Worm (Caenorhabditis elegans): Measurements from ENCODE around the gene trx-3.

The trx-3 gene

ce11 chrIV:4526028-4526427, 39.2 kb downstream of the trx-3 start:
- TF ChIP-seq blmp-1 (tag; optimal IDR thresholded peaks at IDR 0.05) (peak; percentile 59), lin-15B (tag; optimal IDR thresholded peaks at IDR 0.05) (no peak), unc-130 (tag; optimal IDR thresholded peaks at IDR 0.05) (no peak), snu-23 (GFP tag; optimal IDR thresholded peaks at IDR 0.05) (no peak), efl-1 (optimal IDR thresholded peaks at IDR 0.05) (no peak), efl-1 (GFP tag; optimal IDR thresholded peaks at IDR 0.05 in 1 of 2) (no peak)

ce11 chrIV:4526724-4527123, 39.9 kb downstream of the trx-3 start:
- TF ChIP-seq tbx-2 (tag; optimal IDR thresholded peaks at IDR 0.05): no peak
- no peak for TF ChIP-seq skn-1 (tag; optimal IDR thresholded peaks at IDR 0.05)
- no peak for TF ChIP-seq C16A3.4 (tag; optimal IDR thresholded peaks at IDR 0.05)
- no peak for TF ChIP-seq blmp-1 (tag; optimal IDR thresholded peaks at IDR 0.05)
- no peak for TF ChIP-seq nhr-77 (tag; optimal IDR thresholded peaks at IDR 0.05)
- TF ChIP-seq nhr-19 (GFP tag; conservative IDR thresholded peaks at IDR 0.05): no peak
- no peak for TF ChIP-seq rnt-1 (tag; optimal IDR thresholded peaks at IDR 0.05)
- no peak for TF ChIP-seq efl-1 (optimal IDR thresholded peaks at IDR 0.05)
- no peak for TF ChIP-seq efl-1 (GFP tag; optimal IDR thresholded peaks at IDR 0.05 in 1 of 2)
- no peak for TF ChIP-seq mab-9 (GFP tag; IDR thresholded peaks at IDR 0.05)
- TF ChIP-seq mdl-1 (tag; optimal IDR thresholded peaks at IDR 0.05): no peak
- TF ChIP-seq fkh-4 (tag; optimal IDR thresholded peaks at IDR 0.05; ENCODE audit: borderline replicate concordance): no peak
- TF ChIP-seq C04F5.9 (tag; optimal IDR thresholded peaks at IDR 0.05): no peak
- no peak for TF ChIP-seq nhr-90 (tag; optimal IDR thresholded peaks at IDR 0.05; ENCODE audit: poor library complexity)
- TF ChIP-seq lin-14 (GFP tag; optimal IDR thresholded peaks at IDR 0.05): no peak
- no peak for TF ChIP-seq grh-1 (GFP tag; IDR thresholded peaks at IDR 0.05)
- no peak for TF ChIP-seq egl-13 (tag; optimal IDR thresholded peaks at IDR 0.05)
- TF ChIP-seq C34B4.2 (tag; optimal IDR thresholded peaks at IDR 0.05): no peak
- no peak for TF ChIP-seq pag-3 (tag; optimal IDR thresholded peaks at IDR 0.05; ENCODE audit: borderline replicate concordance, insufficient read depth)
- TF ChIP-seq nhr-85 (tag): no peak

ce11 chrIV:4530170-4530569, 43.3 kb downstream of the trx-3 start, which contains the start of gene ZK185.3:
TSS of gene ZK185.3 (minus strand) at chrIV:4530432.
- TF ChIP-seq tlp-1 (tag; optimal IDR thresholded peaks at IDR 0.05) (peak; percentile 57), elt-2 (tag; optimal IDR thresholded peaks at IDR 0.05) (peak; percentile 77), blmp-1 (tag; optimal IDR thresholded peaks at IDR 0.05) (no peak), elt-3 (tag; optimal IDR thresholded peaks at IDR 0.05) (peak in 4 of 6 experiments; percentile 7 to 58 (median 46)), pqm-1 (tag; optimal IDR thresholded peaks at IDR 0.05) (peak; percentile 97), efl-1 (optimal IDR thresholded peaks at IDR 0.05) (no peak), efl-1 (GFP tag; optimal IDR thresholded peaks at IDR 0.05 in 1 of 2) (peak in 1 of 2 experiments; percentile 83)

ce11 chrIV:4533025-4533424, 46.2 kb downstream of the trx-3 start, which contains the start of gene ZK185.4:
TSS of gene ZK185.4 (minus strand) at chrIV:4533125.
- no peak for TF ChIP-seq nhr-90 (tag; optimal IDR thresholded peaks at IDR 0.05; ENCODE audit: poor library complexity)
- no peak for TF ChIP-seq dsc-1 (tag; optimal IDR thresholded peaks at IDR 0.05)
- no peak for TF ChIP-seq fkh-10 (GFP tag; optimal IDR thresholded peaks at IDR 0.05)
- TF ChIP-seq snu-23 (GFP tag; optimal IDR thresholded peaks at IDR 0.05): no peak
- TF ChIP-seq vab-15 (tag; optimal IDR thresholded peaks at IDR 0.05): no peak
- TF ChIP-seq swsn-7 (tag; optimal IDR thresholded peaks at IDR 0.05): no peak
- TF ChIP-seq unc-62 (GFP tag; optimal IDR thresholded peaks at IDR 0.05): no peak
- no peak for TF ChIP-seq nhr-20 (tag; optimal IDR thresholded peaks at IDR 0.05)
- no peak for TF ChIP-seq isw-1 (GFP tag; IDR thresholded peaks at IDR 0.05)
- TF ChIP-seq Y116A8C.19 (tag; optimal IDR thresholded peaks at IDR 0.05; ENCODE audit: borderline replicate concordance): no peak
- TF ChIP-seq elt-3 (tag; optimal IDR thresholded peaks at IDR 0.05): no peak
- TF ChIP-seq rnt-1 (tag; optimal IDR thresholded peaks at IDR 0.05): no peak
- TF ChIP-seq fos-1 (tag; optimal IDR thresholded peaks at IDR 0.05): no peak
- TF ChIP-seq pax-3 (tag; optimal IDR thresholded peaks at IDR 0.05): no peak
- no peak for TF ChIP-seq lin-14 (GFP tag; optimal IDR thresholded peaks at IDR 0.05)
- no peak for TF ChIP-seq nhr-84 (tag; optimal IDR thresholded peaks at IDR 0.05)
- TF ChIP-seq lin-35 (GFP tag; optimal IDR thresholded peaks at IDR 0.05): no peak
- no peak for TF ChIP-seq lir-3 (tag; optimal IDR thresholded peaks at IDR 0.05; ENCODE audit: poor library complexity)
- TF ChIP-seq nhr-19 (GFP tag; conservative IDR thresholded peaks at IDR 0.05): no peak
- no peak for TF ChIP-seq nhr-77 (tag; optimal IDR thresholded peaks at IDR 0.05)
